Worm (Caenorhabditis elegans) whole organism, late embryonic: Measurements from ENCODE around the gene C43C3.4.
"Not testable (repeated sequence)": the region's sequence is repeated elsewhere in the genome, so short reads cannot be mapped to it uniquely, and the experiment has no call there.

Experiments used
- C08G9.2 ChIP-seq: sonication (generic microtip); optimal IDR thresholded peaks from 2 replicates; lab custom pipeline; 2016; ENCODE audit warnings: mild to moderate bottlenecking, missing genetic modification characterization, moderate library complexity, missing compliant biosample characterization
- F13H6.1 ChIP-seq: sonication (generic microtip); optimal IDR thresholded peaks from 2 replicates; lab custom pipeline; 2016; ENCODE audit warnings: missing genetic modification characterization, missing compliant biosample characterization
- ceh-14 ChIP-seq: sonication (generic microtip); optimal IDR thresholded peaks from 2 replicates; lab custom pipeline; 2016; ENCODE audit warnings: missing genotype, missing genetic modification characterization, missing compliant biosample characterization
- ceh-19 ChIP-seq: fragments of 200-800 bp; sonication (Bioruptor generic); optimal IDR thresholded peaks from 2 replicates; lab custom pipeline; 2018; ENCODE audit warnings: mild to moderate bottlenecking, missing genetic modification characterization, missing compliant biosample characterization
- dve-1 ChIP-seq: sonication (generic microtip); optimal IDR thresholded peaks from 2 replicates; lab custom pipeline; 2017; ENCODE audit warnings: antibody characterized with exemption, mild to moderate bottlenecking, missing genetic modification characterization, missing compliant biosample characterization
- elt-2 ChIP-seq: sonication (generic microtip); optimal IDR thresholded peaks from 2 replicates; lab custom pipeline; 2016; ENCODE audit warnings: missing genetic modification reagents, missing genetic modification characterization, missing compliant biosample characterization
- gmeb-2 ChIP-seq: sonication (generic microtip); optimal IDR thresholded peaks from 2 replicates; lab custom pipeline; 2016; ENCODE audit warnings: missing genetic modification characterization, inconsistent platforms, missing compliant biosample characterization
- hlh-15 ChIP-seq: sonication (generic microtip); optimal IDR thresholded peaks from 2 replicates; lab custom pipeline; 2016; ENCODE audit warnings: missing genetic modification characterization, missing compliant biosample characterization
- hlh-8 ChIP-seq: sonication (generic microtip); optimal IDR thresholded peaks from 2 replicates; lab custom pipeline; 2016; ENCODE audit warnings: missing genotype, missing genetic modification characterization, missing compliant biosample characterization
- lim-6 ChIP-seq: sonication (generic microtip); optimal IDR thresholded peaks from 2 replicates; lab custom pipeline; 2016; ENCODE audit warnings: missing genetic modification characterization, missing compliant biosample characterization
- nfya-1 ChIP-seq: sonication (generic microtip); optimal IDR thresholded peaks from 2 replicates; lab custom pipeline; 2017; ENCODE audit warnings: missing genetic modification characterization, mild to moderate bottlenecking, missing compliant biosample characterization, antibody characterized with exemption, moderate library complexity
- nhr-232 ChIP-seq: sonication (generic microtip); optimal IDR thresholded peaks from 2 replicates; lab custom pipeline; 2016; ENCODE audit warnings: missing genetic modification characterization, missing compliant biosample characterization
- pax-1 ChIP-seq: fragments of 150-350 bp; optimal IDR thresholded peaks from 2 replicates; lab custom pipeline; 2014; ENCODE audit warnings: missing biosample characterization, missing genetic modification characterization
- pros-1 ChIP-seq: fragments of 150-350 bp; optimal IDR thresholded peaks from 2 replicates; lab custom pipeline; 2014; ENCODE audit warnings: missing biosample characterization, missing genetic modification reagents, missing genetic modification characterization
- rnt-1 ChIP-seq: sonication (generic microtip); optimal IDR thresholded peaks from 2 replicates; lab custom pipeline; 2016; ENCODE audit warnings: missing genetic modification characterization, missing compliant biosample characterization
- sox-2 ChIP-seq: fragments of 200-800 bp; sonication (Bioruptor generic); IDR thresholded peaks from 2 replicates; pipeline ENCODE4 v1.3.6; 2022; ENCODE audit warnings: missing genetic modification reagents, missing genetic modification characterization, missing compliant biosample characterization
- syd-9 ChIP-seq: sonication (generic microtip); optimal IDR thresholded peaks from 2 replicates; lab custom pipeline; 2016; ENCODE audit warnings: mild to moderate bottlenecking, missing genetic modification characterization, moderate library complexity, missing compliant biosample characterization
- tbx-2 ChIP-seq: sonication (generic microtip); optimal IDR thresholded peaks from 2 replicates; lab custom pipeline; 2016; ENCODE audit warnings: missing genetic modification characterization, missing compliant biosample characterization
- unc-42 ChIP-seq: sonication (generic microtip); optimal IDR thresholded peaks from 2 replicates; lab custom pipeline; 2016; ENCODE audit warnings: missing genotype, missing genetic modification characterization, missing compliant biosample characterization
- unc-86 ChIP-seq: sonication (generic microtip); optimal IDR thresholded peaks from 2 replicates; lab custom pipeline; 2016; ENCODE audit warnings: missing genetic modification characterization, missing compliant biosample characterization
- zip-5 ChIP-seq: sonication (generic microtip); optimal IDR thresholded peaks from 2 replicates; lab custom pipeline; 2016; ENCODE audit warnings: missing genetic modification characterization, missing compliant biosample characterization

The C43C3.4 gene

DNA sequence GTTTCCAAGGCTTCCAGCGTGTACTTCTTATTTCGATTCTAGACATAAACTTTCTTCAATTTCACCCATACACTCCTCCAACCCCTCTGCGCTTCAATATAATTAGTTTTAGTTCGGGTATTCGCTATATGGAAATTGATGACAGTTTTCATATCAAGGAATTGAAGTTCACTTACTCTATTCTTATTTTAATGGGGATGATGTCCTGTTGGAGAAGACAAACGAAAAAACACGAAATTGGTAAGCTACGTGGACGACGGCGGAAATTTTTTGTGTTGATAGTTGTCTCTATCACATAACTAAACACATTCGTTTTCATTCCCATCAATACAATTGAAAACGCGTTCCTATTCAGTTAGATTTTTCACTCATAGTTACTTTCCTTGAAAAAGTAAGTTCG lies 39.3 kb downstream of the C43C3.4 start, which contains the start of gene F34H10.5:
F34H10.5 (plus strand) TSS at position 301 of the 400 bp plus-strand sequence.
- TF ChIP-seq tbx-2 (tag; lab: Kevin White, UChicago) (no peak), gmeb-2 (tag; lab: Kevin White, UChicago) (no peak), F13H6.1 (tag; lab: Kevin White, UChicago) (no peak), sox-2 (GFP tag; lab: Robert Waterston, UW) (no peak), ceh-19 (no peak), rnt-1 (tag; lab: Kevin White, UChicago) (no peak), nfya-1 (no peak)

DNA sequence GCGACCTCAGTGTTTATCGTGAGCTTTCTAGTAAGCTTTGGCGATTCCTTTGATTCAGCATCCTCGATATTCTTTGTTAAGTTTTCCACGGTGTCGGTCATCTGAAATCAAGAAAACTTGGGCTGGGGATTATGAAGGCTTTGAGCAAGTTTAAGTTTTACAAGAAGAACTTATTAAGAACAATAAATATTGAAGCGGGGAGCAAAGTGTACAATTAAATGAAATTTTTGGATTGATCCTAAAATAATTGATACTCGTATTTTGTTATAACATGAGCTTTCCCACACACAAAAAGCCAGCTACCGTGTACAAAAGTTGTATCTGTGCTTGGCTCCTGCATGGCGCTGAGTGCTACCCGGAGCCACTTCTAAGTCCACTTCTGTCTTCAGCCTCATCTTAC lies 39.8 kb downstream of the C43C3.4 start, which contains the start of gene F34H10.3:
F34H10.3 (minus strand) TSS at position 101 of the 400 bp plus-strand sequence.
- no peak for TF ChIP-seq hlh-15
- TF ChIP-seq unc-86: no peak
- TF ChIP-seq pros-1 (tag; lab: Kevin White, UChicago): no peak
- TF ChIP-seq rnt-1 (tag; lab: Kevin White, UChicago): no peak
- no peak for TF ChIP-seq C08G9.2
- no peak for TF ChIP-seq syd-9 (tag; lab: Kevin White, UChicago)
- TF ChIP-seq unc-42 (tag; lab: Kevin White, UChicago): no peak

DNA sequence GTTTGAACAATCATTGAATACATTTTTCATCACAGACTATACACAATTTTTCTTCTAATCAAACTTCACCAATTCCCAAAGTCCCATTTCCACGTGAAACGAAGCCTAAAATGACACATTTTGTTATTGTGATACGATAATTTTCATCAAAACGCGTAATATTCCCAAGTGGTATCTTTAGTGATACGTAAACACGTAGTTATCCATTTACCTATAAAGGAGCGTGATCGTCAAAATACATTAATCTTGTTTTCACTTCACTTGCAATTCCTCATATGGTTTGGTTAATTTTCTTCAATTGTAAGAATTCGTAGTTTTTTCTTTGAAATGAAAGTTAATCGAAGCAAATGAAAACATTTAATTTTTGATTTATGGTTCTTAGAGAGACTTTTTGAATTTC lies 45.1 kb downstream of the C43C3.4 start:
- TF ChIP-seq hlh-8 (tag; lab: Kevin White, UChicago) (no peak), lim-6 (tag; lab: Kevin White, UChicago) (no peak), dve-1 (tag; lab: Kevin White, UChicago) (no peak), zip-5 (tag; lab: Kevin White, UChicago) (no peak), elt-2 (tag; lab: Kevin White, UChicago) (no peak), nhr-232 (tag; lab: Kevin White, UChicago) (no peak), unc-42 (tag; lab: Kevin White, UChicago) (no peak), pax-1 (no peak), gmeb-2 (tag; lab: Kevin White, UChicago) (no peak), ceh-14 (tag; lab: Kevin White, UChicago) (no peak)
- TF ChIP-seq, all 69 proteins: peak for 0

DNA sequence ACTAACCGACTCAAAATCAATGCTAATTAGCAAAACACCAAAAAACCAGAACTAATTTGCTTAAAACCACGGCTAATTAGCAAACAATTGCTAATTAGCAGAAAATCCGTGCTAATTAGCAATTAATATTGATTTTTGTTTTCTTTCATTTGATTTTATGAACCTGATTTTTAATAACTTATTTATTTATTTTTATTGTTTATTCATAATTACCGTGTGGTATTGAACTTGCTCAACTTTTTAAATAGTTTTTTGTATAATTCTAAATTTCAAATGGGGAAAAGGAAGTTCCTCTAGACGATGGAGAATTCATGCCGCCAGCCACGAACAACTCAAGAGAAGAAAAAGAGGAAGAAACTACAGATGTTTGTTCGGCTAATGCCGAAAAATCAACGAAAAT lies 48.9 kb downstream of the C43C3.4 start, which contains the start of gene F34H10.1:
F34H10.1 (plus strand) TSS at position 301 of the 400 bp plus-strand sequence.
- not testable (repeated sequence) for TF ChIP-seq ceh-14, gmeb-2, pros-1 (tag; lab: Kevin White, UChicago)
